Fruit fly (Drosophila melanogaster): ENCODE measurements around the gene nyo.

nyo gene

DNA sequence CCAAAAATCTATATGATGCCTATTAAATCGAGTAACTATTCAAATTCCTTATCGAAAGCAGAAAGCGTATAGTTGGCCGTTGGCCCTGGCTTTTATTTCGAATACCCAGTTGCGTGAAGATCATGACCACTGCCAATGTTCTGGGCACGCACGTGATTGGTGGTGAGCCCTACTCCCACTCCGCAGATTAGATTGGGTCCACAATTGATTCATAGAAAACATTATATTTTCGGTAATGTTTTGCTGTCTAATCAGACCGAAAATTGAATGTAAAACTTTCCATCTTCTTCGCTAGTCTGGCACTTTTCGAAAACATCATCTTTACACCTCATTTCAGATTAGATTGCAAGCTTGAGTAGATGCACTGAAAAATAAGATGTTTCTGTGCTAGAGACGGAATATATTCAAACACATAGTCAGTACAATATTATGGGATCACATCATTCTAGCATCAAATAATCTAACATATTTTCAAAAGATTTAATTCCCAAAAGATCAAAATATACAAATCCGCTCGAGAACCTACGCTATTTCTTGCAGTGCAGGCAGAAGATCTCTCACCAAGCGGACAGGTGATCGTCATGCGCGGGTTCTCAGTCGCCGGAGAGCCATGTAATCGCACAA lies 49.5 kb downstream of the nyo start, which contains the start of gene CG1774 (continued):
- TF ChIP-seq amos (GFP tag; IDR thresholded peaks at IDR 0.05; ENCODE audit: partially characterized antibody) (no peak), CG31388 (GFP tag; optimal IDR thresholded peaks at IDR 0.05) (no peak), CG10366 (GFP tag; IDR thresholded peaks at IDR 0.05) (peak; percentile 66), Sry-β (GFP tag; optimal IDR thresholded peaks at IDR 0.05) (no peak), CG31365 (tag; optimal IDR thresholded peaks at IDR 0.05) (no peak), chif (GFP tag; optimal IDR thresholded peaks at IDR 0.05) (peak; percentile 62 to 74), CG3407 (GFP tag; optimal IDR thresholded peaks at IDR 0.05) (peak; percentile 37), ATbp (GFP tag; optimal IDR thresholded peaks at IDR 0.05) (peak; percentile 58), slou (GFP tag; optimal IDR thresholded peaks at IDR 0.05) (peak; percentile 33), Xrp1 (GFP tag; IDR thresholded peaks at IDR 0.05) (peak; percentile 74), CG4360 (GFP tag; IDR thresholded peaks at IDR 0.05) (no peak), CG4404 (GFP tag; IDR thresholded peaks at IDR 0.05) (peak; percentile 54), pan (optimal IDR thresholded peaks at IDR 0.05) (no peak), pan (GFP tag; optimal IDR thresholded peaks at IDR 0.05 in 1 of 2, IDR thresholded peaks at IDR 0.05 in 1 of 2) (peak in 1 of 2 experiments; percentile 80), dpn (GFP tag; optimal IDR thresholded peaks at IDR 0.05) (peak; percentile 84 to 89), pum (GFP tag; optimal IDR thresholded peaks at IDR 0.05) (peak; percentile 73), toy (GFP tag; IDR thresholded peaks at IDR 0.05) (peak; percentile 65), sim (GFP tag; IDR thresholded peaks at IDR 0.05) (no peak), twi (tag; optimal IDR thresholded peaks at IDR 0.05) (no peak), abd-A (tag; optimal IDR thresholded peaks at IDR 0.05) (no peak), ab (GFP tag; optimal IDR thresholded peaks at IDR 0.05) (peak; percentile 21), CG15514 (GFP tag; optimal IDR thresholded peaks at IDR 0.05) (peak; percentile 81), CG1602 (GFP tag; optimal IDR thresholded peaks at IDR 0.05) (peak; percentile 47), vnd (GFP tag; IDR thresholded peaks at IDR 0.05; ENCODE audit: partially characterized antibody) (no peak), CG3163 (GFP tag; optimal IDR thresholded peaks at IDR 0.05) (peak; percentile 55), CG10431 (GFP tag; optimal IDR thresholded peaks at IDR 0.05) (no peak), E2f1 (GFP tag; IDR thresholded peaks at IDR 0.05) (peak; percentile 67), CG10565 (GFP tag; optimal IDR thresholded peaks at IDR 0.05) (no peak), nmo (GFP tag; optimal IDR thresholded peaks at IDR 0.05) (peak; percentile 73), CG14667 (GFP tag; IDR thresholded peaks at IDR 0.05) (no peak; the same call in 1 of the 2 replicates), CG12236 (GFP tag; optimal IDR thresholded peaks at IDR 0.05) (peak; percentile 39), psq (GFP tag; optimal IDR thresholded peaks at IDR 0.05) (no peak), CG42726 (GFP tag; IDR thresholded peaks at IDR 0.05; ENCODE audit: partially characterized antibody) (no peak), PHDP (tag; optimal IDR thresholded peaks at IDR 0.05) (peak; percentile 86), bsh (GFP tag; optimal IDR thresholded peaks at IDR 0.05) (peak in 1 of 2 experiments; percentile 75), cwo (GFP tag; optimal IDR thresholded peaks at IDR 0.05) (peak; percentile 93), pzg (GFP tag; optimal IDR thresholded peaks at IDR 0.05) (peak; percentile 16), CG34224 (GFP tag; IDR thresholded peaks at IDR 0.05; ENCODE audit: partially characterized antibody) (no peak), CG16779 (GFP tag; IDR thresholded peaks at IDR 0.05) (peak; percentile 71; the same call in 1 of the 2 replicates), scrt (GFP tag; optimal IDR thresholded peaks at IDR 0.05) (peak; percentile 81), CG12744 (GFP tag; optimal IDR thresholded peaks at IDR 0.05) (peak; percentile 79), Lhr (GFP tag; optimal IDR thresholded peaks at IDR 0.05) (no peak), pfk (GFP tag; optimal IDR thresholded peaks at IDR 0.05) (no peak), CG10321 (GFP tag; IDR thresholded peaks at IDR 0.05) (0 out of 2 replicates have a peak, but pooled peaks have one; percentile 32), zen2 (GFP tag; IDR thresholded peaks at IDR 0.05; ENCODE audit: partially characterized antibody) (no peak), CG13123 (GFP tag; optimal IDR thresholded peaks at IDR 0.05) (peak; percentile 11), CrebB (tag; optimal IDR thresholded peaks at IDR 0.05) (peak; percentile 54), hkb (optimal IDR thresholded peaks at IDR 0.05) (no peak), hkb (GFP tag; IDR thresholded peaks at IDR 0.05) (peak; percentile 82)

Data from whole organism, embryonic.